Fruit fly (Drosophila melanogaster) Kc167 (cell line): ENCODE measurements around the gene Prps.

Experiments used
- Myc ChIP-seq: fragments of >200 bp; optimal IDR thresholded peaks from 2 replicates; lab custom pipeline; 2017; ENCODE audit warnings: missing external identifiers
- Sin3A ChIP-seq: fragments of >200 bp; optimal IDR thresholded peaks from 2 replicates; lab custom pipeline; 2018; ENCODE audit warnings: missing external identifiers
- h ChIP-seq: fragments of >200 bp; optimal IDR thresholded peaks from 3 replicates; lab custom pipeline; 2018; ENCODE audit warnings: missing external identifiers
- insv ChIP-seq: fragments of >200 bp; optimal IDR thresholded peaks from 3 replicates; lab custom pipeline; 2018; ENCODE audit warnings: missing external identifiers
- psq ChIP-seq: fragments of >200 bp; optimal IDR thresholded peaks from 2 replicates; lab custom pipeline; 2017; ENCODE audit warnings: missing external identifiers
- ttk ChIP-seq: sonication (Bioruptor generic); optimal IDR thresholded peaks from 2 replicates; lab custom pipeline; 2017; ENCODE audit warnings: missing external identifiers

dm6 chr3L:9678007-9678497 is 18.4 kb downstream of the Prps start:
- TF ChIP-seq psq (lab: Kevin White, UChicago) (no peak), ttk (lab: Kevin White, UChicago) (no peak), Sin3A (lab: Kevin White, UChicago) (no peak), insv (lab: Kevin White, UChicago) (no peak), Myc (lab: Kevin White, UChicago) (no peak), h (lab: Kevin White, UChicago) (no peak)
